Worm (Caenorhabditis elegans): ENCODE results near the gene K10G6.5.

DNA sequence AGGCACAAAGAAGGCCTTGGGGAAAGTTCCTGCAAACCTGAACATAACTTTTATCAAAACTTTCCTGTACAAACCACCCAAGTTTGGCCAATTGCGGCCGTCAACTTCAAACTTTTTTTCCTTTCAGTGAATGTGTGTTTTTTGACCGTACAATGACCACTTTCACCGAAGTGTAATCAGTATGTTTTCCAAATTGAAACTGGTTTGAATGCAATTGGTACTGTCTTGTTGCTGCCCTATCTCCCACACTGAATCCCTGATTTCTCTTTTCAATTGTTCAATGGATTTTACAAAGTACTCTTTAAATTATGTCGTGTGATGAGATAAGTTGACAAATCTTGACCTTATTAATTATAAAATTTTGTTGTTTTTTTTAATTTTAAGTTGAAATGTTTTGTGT, 13.4 kb downstream of the K10G6.5 start:
- no peak for TF ChIP-seq hnd-1 (tag; optimal IDR thresholded peaks at IDR 0.05)
- no peak for TF ChIP-seq ets-7 (tag; optimal IDR thresholded peaks at IDR 0.05)
- no peak for TF ChIP-seq ceh-36 (tag; optimal IDR thresholded peaks at IDR 0.05)
- TF ChIP-seq ama-1 (optimal IDR thresholded peaks at IDR 0.05): no peak
- no peak for TF ChIP-seq ceh-13 (GFP tag; optimal IDR thresholded peaks at IDR 0.05)
- TF ChIP-seq tbx-11 (GFP tag; IDR thresholded peaks at IDR 0.05): no peak
- no peak for TF ChIP-seq B0310.2 (tag; optimal IDR thresholded peaks at IDR 0.05)
- TF ChIP-seq sea-1 (GFP tag; conservative IDR thresholded peaks at IDR 0.05): no peak

Data from whole organism, early embryonic.